Worm (Caenorhabditis elegans) whole organism, mixed stage, embryonic: ENCODE data around the gene cdr-1.

Experiments used
- bed-3 ChIP-seq: fragments of 200-800 bp; sonication (Bioruptor generic); optimal IDR thresholded peaks from 3 replicates; lab custom pipeline; 2018; ENCODE audit warnings: mild to moderate bottlenecking, missing genetic modification characterization, moderate library complexity, missing compliant biosample characterization
- blmp-1 ChIP-seq: fragments of 150-350 bp; optimal IDR thresholded peaks from 2 replicates; lab custom pipeline; 2014; ENCODE audit warnings: missing biosample characterization, missing genetic modification characterization
- ces-1 ChIP-seq: fragments of 150-350 bp; optimal IDR thresholded peaks from 2 replicates; lab custom pipeline; 2014; ENCODE audit warnings: missing biosample characterization, missing genetic modification reagents, missing genetic modification characterization
- cnd-1 ChIP-seq: fragments of 200-800 bp; sonication (Bioruptor generic); optimal IDR thresholded peaks from 2 replicates; lab custom pipeline; 2018; ENCODE audit warnings: mild to moderate bottlenecking, missing genetic modification characterization, missing compliant biosample characterization
- elt-3 ChIP-seq: fragments of 150-350 bp; optimal IDR thresholded peaks from 2 replicates; lab custom pipeline; 2014; ENCODE audit warnings: missing biosample characterization, missing genetic modification characterization
- ham-2 ChIP-seq: fragments of 200-800 bp; sonication (Bioruptor generic); optimal IDR thresholded peaks from 2 replicates; lab custom pipeline; 2018; ENCODE audit warnings: mild to moderate bottlenecking, missing genetic modification characterization, missing compliant biosample characterization
- mep-1 ChIP-seq: fragments of 150-350 bp; optimal IDR thresholded peaks from 2 replicates; lab custom pipeline; 2017; ENCODE audit warnings: missing biosample characterization, missing genetic modification reagents, missing genetic modification characterization, inconsistent platforms
- mls-2 ChIP-seq: sonication (generic microtip); optimal IDR thresholded peaks from 2 replicates; lab custom pipeline; 2016; ENCODE audit warnings: mild to moderate bottlenecking, missing genetic modification characterization, moderate library complexity, missing compliant biosample characterization
- nhr-237 ChIP-seq: fragments of 150-350 bp; optimal IDR thresholded peaks from 2 replicates; lab custom pipeline; 2014; ENCODE audit warnings: missing biosample characterization, missing genetic modification characterization
- nhr-28 ChIP-seq: fragments of 150-350 bp; optimal IDR thresholded peaks from 2 replicates; lab custom pipeline; 2014; ENCODE audit warnings: missing biosample characterization, missing genetic modification characterization
- nhr-76 ChIP-seq: sonication (generic microtip); optimal IDR thresholded peaks from 2 replicates; lab custom pipeline; 2017; ENCODE audit warnings: missing biosample characterization, missing genetic modification characterization
- pha-4 ChIP-seq: fragments of 150-350 bp; optimal IDR thresholded peaks from 2 replicates; lab custom pipeline; 2018; ENCODE audit warnings: missing biosample characterization, missing genetic modification reagents, missing genetic modification characterization

- TF ChIP-seq elt-3 = no peak
- no peak for TF ChIP-seq blmp-1 (tag; lab: Kevin White, UChicago)
- no peak for TF ChIP-seq ces-1 (GFP tag; lab: Kevin White, UChicago)
- peak; percentile 100 for TF ChIP-seq mls-2
- peak; percentile 73 for TF ChIP-seq pha-4 (tag; lab: Kevin White, UChicago)
- peak; percentile 68 for TF ChIP-seq nhr-76 (tag; lab: Kevin White, UChicago)
- peak; percentile 71 for TF ChIP-seq mep-1 (tag; lab: Kevin White, UChicago)
- TF ChIP-seq ham-2 (GFP tag; lab: Kevin White, UChicago) = peak; percentile 99
- TF ChIP-seq nhr-237 = peak; percentile 63
- peak; percentile 92 for TF ChIP-seq nhr-28 (tag; lab: Kevin White, UChicago)
- TF ChIP-seq cnd-1 (tag; lab: Kevin White, UChicago) = peak; percentile 99
- TF ChIP-seq bed-3 (GFP tag; lab: Kevin White, UChicago) = peak; percentile 98
Observed at ce11 chrV:15873762-15874161, 47.3 kb upstream of the cdr-1 start.
